Worm (Caenorhabditis elegans): ENCODE results near the gene K02D10.4.

Gene K02D10.4

ce11 chrIII:8771851-8772250 is 8.0 kb downstream of the K02D10.4 start, which contains the start of gene K02D10.3:
Gene K02D10.3 (minus strand): TSS chrIII:8771951.
- TF ChIP-seq ztf-29 (GFP tag; IDR thresholded peaks at IDR 0.05) (no peak), ztf-23 (GFP tag; IDR thresholded peaks at IDR 0.05) (no peak), tab-1 (GFP tag; IDR thresholded peaks at IDR 0.05) (no peak), med-1 (GFP tag; optimal IDR thresholded peaks at IDR 0.05; ENCODE audit: insufficient read depth) (no peak), cog-1 (tag; optimal IDR thresholded peaks at IDR 0.05) (no peak), ref-1 (GFP tag; conservative IDR thresholded peaks at IDR 0.05) (no peak), flt-1 (GFP tag; IDR thresholded peaks at IDR 0.05) (no peak), klf-2 (GFP tag; conservative IDR thresholded peaks at IDR 0.05) (no peak), T22C8.4 (GFP tag; IDR thresholded peaks at IDR 0.05) (no peak)

- TF ChIP-seq klf-2 (GFP tag; conservative IDR thresholded peaks at IDR 0.05) (no peak), tab-1 (GFP tag; IDR thresholded peaks at IDR 0.05) (no peak), ref-1 (GFP tag; conservative IDR thresholded peaks at IDR 0.05) (no peak), ztf-23 (GFP tag; IDR thresholded peaks at IDR 0.05) (no peak), ztf-29 (GFP tag; IDR thresholded peaks at IDR 0.05) (no peak), T22C8.4 (GFP tag; IDR thresholded peaks at IDR 0.05) (no peak), flt-1 (GFP tag; IDR thresholded peaks at IDR 0.05) (no peak), cog-1 (tag; optimal IDR thresholded peaks at IDR 0.05) (no peak), med-1 (GFP tag; optimal IDR thresholded peaks at IDR 0.05; ENCODE audit: insufficient read depth) (no peak)
These were observed 8.7 kb downstream of the K02D10.4 start, which contains the start of gene K02D10.2 for ce11 chrIII:8771162-8771561. Gene K02D10.2 (minus strand): TSS chrIII:8771262.

ce11 chrIII:8770243-8770642 is 9.6 kb downstream of the K02D10.4 start:
- no peak for TF ChIP-seq cog-1 (tag; optimal IDR thresholded peaks at IDR 0.05)
- TF ChIP-seq flt-1 (GFP tag; IDR thresholded peaks at IDR 0.05) = no peak
- TF ChIP-seq tab-1 (GFP tag; IDR thresholded peaks at IDR 0.05) = no peak
- no peak for TF ChIP-seq klf-2 (GFP tag; conservative IDR thresholded peaks at IDR 0.05)
- TF ChIP-seq ztf-23 (GFP tag; IDR thresholded peaks at IDR 0.05) = no peak
- no peak for TF ChIP-seq ztf-29 (GFP tag; IDR thresholded peaks at IDR 0.05)
- no peak for TF ChIP-seq T22C8.4 (GFP tag; IDR thresholded peaks at IDR 0.05)
- no peak for TF ChIP-seq med-1 (GFP tag; optimal IDR thresholded peaks at IDR 0.05; ENCODE audit: insufficient read depth)
- TF ChIP-seq ref-1 (GFP tag; conservative IDR thresholded peaks at IDR 0.05) = no peak

ce11 chrIII:8769253-8769652 is 10.6 kb downstream of the K02D10.4 start, which contains the start of gene K02D10.1:
Gene K02D10.1 (plus strand): TSS chrIII:8769536.
- peak; percentile 50; the same call in 1 of the 2 replicates for TF ChIP-seq T22C8.4 (GFP tag; IDR thresholded peaks at IDR 0.05)
- TF ChIP-seq tab-1 (GFP tag; IDR thresholded peaks at IDR 0.05) = no peak

- TF ChIP-seq tab-1 (GFP tag; IDR thresholded peaks at IDR 0.05) (peak; percentile 87), cog-1 (tag; optimal IDR thresholded peaks at IDR 0.05) (peak; percentile 71), ref-1 (GFP tag; conservative IDR thresholded peaks at IDR 0.05) (no peak), ztf-23 (GFP tag; IDR thresholded peaks at IDR 0.05) (peak; percentile 88), T22C8.4 (GFP tag; IDR thresholded peaks at IDR 0.05) (peak; percentile 71), ztf-29 (GFP tag; IDR thresholded peaks at IDR 0.05) (peak; percentile 75), med-1 (GFP tag; optimal IDR thresholded peaks at IDR 0.05; ENCODE audit: insufficient read depth) (peak; percentile 94), klf-2 (GFP tag; conservative IDR thresholded peaks at IDR 0.05) (peak; percentile 76), flt-1 (GFP tag; IDR thresholded peaks at IDR 0.05) (peak; percentile 90)
These were observed 11.9 kb downstream of the K02D10.4 start, which contains the start of gene mtss-1 for ce11 chrIII:8767889-8768361. Gene mtss-1 (plus strand): TSS chrIII:8768311.

ce11 chrIII:8767292-8767829 is 12.5 kb downstream of the K02D10.4 start, which contains the start of gene mig-22:
Gene mig-22 (minus strand): TSS chrIII:8767342.
- TF ChIP-seq ztf-23 (GFP tag; IDR thresholded peaks at IDR 0.05) = no peak

- no peak for TF ChIP-seq ztf-29 (GFP tag; IDR thresholded peaks at IDR 0.05)
- no peak for TF ChIP-seq klf-2 (GFP tag; conservative IDR thresholded peaks at IDR 0.05)
- no peak for TF ChIP-seq ref-1 (GFP tag; conservative IDR thresholded peaks at IDR 0.05)
- no peak for TF ChIP-seq tab-1 (GFP tag; IDR thresholded peaks at IDR 0.05)
- no peak for TF ChIP-seq T22C8.4 (GFP tag; IDR thresholded peaks at IDR 0.05)
- no peak for TF ChIP-seq med-1 (GFP tag; optimal IDR thresholded peaks at IDR 0.05; ENCODE audit: insufficient read depth)
- no peak for TF ChIP-seq ztf-23 (GFP tag; IDR thresholded peaks at IDR 0.05)
- TF ChIP-seq flt-1 (GFP tag; IDR thresholded peaks at IDR 0.05) = no peak
These were observed 13.3 kb downstream of the K02D10.4 start for ce11 chrIII:8766467-8766866.

- TF ChIP-seq klf-2 (GFP tag; conservative IDR thresholded peaks at IDR 0.05) = no peak
- no peak for TF ChIP-seq flt-1 (GFP tag; IDR thresholded peaks at IDR 0.05)
- TF ChIP-seq ztf-29 (GFP tag; IDR thresholded peaks at IDR 0.05) = no peak
- no peak for TF ChIP-seq cog-1 (tag; optimal IDR thresholded peaks at IDR 0.05)
- no peak for TF ChIP-seq med-1 (GFP tag; optimal IDR thresholded peaks at IDR 0.05; ENCODE audit: insufficient read depth)
- no peak for TF ChIP-seq tab-1 (GFP tag; IDR thresholded peaks at IDR 0.05)
- no peak for TF ChIP-seq ref-1 (GFP tag; conservative IDR thresholded peaks at IDR 0.05)
- TF ChIP-seq ztf-23 (GFP tag; IDR thresholded peaks at IDR 0.05) = no peak
These were observed 14.8 kb downstream of the K02D10.4 start for ce11 chrIII:8765030-8765429.

- TF ChIP-seq T22C8.4 (GFP tag; IDR thresholded peaks at IDR 0.05) = no peak
- no peak for TF ChIP-seq klf-2 (GFP tag; conservative IDR thresholded peaks at IDR 0.05)
These were observed 16.7 kb downstream of the K02D10.4 start for ce11 chrIII:8763111-8763510.

- TF ChIP-seq T22C8.4 (GFP tag; IDR thresholded peaks at IDR 0.05) = no peak
These were observed 17.8 kb downstream of the K02D10.4 start for ce11 chrIII:8762016-8762415.

Measured in whole organism, midembryonic.